Worm (Caenorhabditis elegans) whole organism, young adult: ENCODE data around the gene srd-11.

ENCODE experiments used
- F49E8.2 ChIP-seq: sonication (generic microtip); optimal IDR thresholded peaks from 3 replicates; lab custom pipeline; 2017; ENCODE audit warnings: missing genetic modification characterization, mild to moderate bottlenecking, missing compliant biosample characterization, antibody characterized with exemption, moderate library complexity; ENCODE audit not compliant: insufficient read depth
- efl-1 ChIP-seq: fragments of 150-350 bp; optimal IDR thresholded peaks from 2 replicates; lab custom pipeline; 2014; ENCODE audit warnings: missing biosample characterization, missing genetic modification reagents, missing genetic modification characterization
- lsl-1 ChIP-seq: fragments of 200-800 bp; sonication (Bioruptor generic); optimal IDR thresholded peaks from 2 replicates; lab custom pipeline; 2018; ENCODE audit warnings: mild to moderate bottlenecking, missing genetic modification characterization, moderate library complexity, missing compliant biosample characterization
- snpc-4 ChIP-seq, 5 experiments: fragments of 150-350 bp in 1 of 5; sonication (generic microtip) in 4 of 5; optimal IDR thresholded peaks; 2 replicates each; lab custom pipeline; 2014 to 2018; ENCODE audit warnings: missing genetic modification characterization in 5 of 5, missing biosample characterization in 3 of 5, antibody characterized with exemption in 2 of 5, mild to moderate bottlenecking in 2 of 5, missing compliant biosample characterization in 2 of 5, missing genotype in 2 of 5, moderate library complexity in 2 of 5, missing genetic modification reagents in 1 of 5

DNA sequence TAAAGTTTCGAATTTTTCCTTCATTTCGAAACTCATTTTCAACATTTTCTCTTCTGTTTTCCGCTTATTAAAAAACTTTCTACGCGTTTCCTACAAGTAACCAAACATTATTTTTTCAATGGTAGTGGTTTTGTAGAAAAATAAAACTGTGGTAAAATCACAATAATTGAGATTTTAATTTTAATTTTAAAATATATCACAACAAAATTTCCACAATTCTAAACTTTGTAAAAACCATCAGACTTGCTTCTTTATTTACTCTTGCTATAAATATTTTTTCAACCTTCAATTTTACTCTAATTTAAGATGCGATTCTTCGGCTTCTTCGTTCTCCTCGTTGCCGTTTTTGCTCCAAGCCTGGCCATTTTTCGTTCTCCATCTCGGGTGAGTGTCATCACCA is 31.8 kb downstream of the srd-11 start, which contains the start of gene F53F4.17:
- no peak for TF ChIP-seq lsl-1 (GFP tag; lab: Kevin White, UChicago)
- TF ChIP-seq efl-1 (GFP tag; lab: Kevin White, UChicago), result no peak
- no peak for TF ChIP-seq snpc-4 (GFP tag; optimal IDR thresholded peaks at IDR 0.05; lab: Kevin White, UChicago)
- no peak for TF ChIP-seq snpc-4 (tag; optimal IDR thresholded peaks at IDR 0.05; lab: Kevin White, UChicago)
- TF ChIP-seq F49E8.2, result no peak
